Worm (Caenorhabditis elegans): ENCODE results near the gene F31F6.2.

Gene F31F6.2

DNA sequence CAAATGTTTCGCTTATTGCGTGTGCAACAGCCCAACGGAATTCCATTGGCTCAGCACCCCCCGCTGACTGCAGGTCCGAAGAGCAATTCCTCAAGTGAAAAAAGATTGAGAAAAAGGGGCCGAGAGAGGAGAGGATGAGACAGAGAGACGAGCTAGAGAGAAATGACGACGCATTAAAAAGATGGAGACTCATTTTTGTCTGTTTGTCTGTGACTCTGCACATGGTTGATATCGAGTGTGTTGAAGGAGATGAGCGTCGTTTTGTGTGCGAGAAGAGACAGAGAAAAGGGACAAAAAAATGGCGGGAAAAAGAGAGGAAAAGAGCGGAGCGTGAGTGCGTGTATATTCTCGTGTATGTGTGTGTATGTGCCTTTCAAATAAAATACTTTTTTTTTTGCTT, 30.6 kb downstream of the F31F6.2 start (continued):
- TF ChIP-seq pax-3 (tag; optimal IDR thresholded peaks at IDR 0.05) (peak; percentile 69), unc-130 (tag; optimal IDR thresholded peaks at IDR 0.05) (peak; percentile 46), ztf-11 (tag; optimal IDR thresholded peaks at IDR 0.05) (peak in 1 of 2 experiments; percentile 14), nhr-76 (tag; optimal IDR thresholded peaks at IDR 0.05) (no peak), lin-35 (GFP tag; optimal IDR thresholded peaks at IDR 0.05) (peak; percentile 82 to 87), snu-23 (GFP tag; optimal IDR thresholded peaks at IDR 0.05) (peak; percentile 96), elt-2 (tag; optimal IDR thresholded peaks at IDR 0.05) (peak; percentile 43), tlp-1 (tag; optimal IDR thresholded peaks at IDR 0.05) (no peak), aly-2 (tag; optimal IDR thresholded peaks at IDR 0.05) (peak; percentile 32), nhr-85 (tag) (peak; percentile 86), skn-1 (tag; optimal IDR thresholded peaks at IDR 0.05) (peak; percentile 87), alr-1 (tag; optimal IDR thresholded peaks at IDR 0.05; ENCODE audit: borderline replicate concordance) (no peak), rnt-1 (tag; optimal IDR thresholded peaks at IDR 0.05) (peak; percentile 80), vab-15 (tag; optimal IDR thresholded peaks at IDR 0.05) (no peak), pqm-1 (tag; optimal IDR thresholded peaks at IDR 0.05) (no peak), zip-4 (GFP tag; optimal IDR thresholded peaks at IDR 0.05) (no peak), unc-62 (GFP tag; optimal IDR thresholded peaks at IDR 0.05) (no peak), C16A3.4 (tag; optimal IDR thresholded peaks at IDR 0.05) (peak; percentile 86), mdl-1 (tag; optimal IDR thresholded peaks at IDR 0.05) (peak; percentile 44 to 92), swsn-7 (tag; optimal IDR thresholded peaks at IDR 0.05) (peak; percentile 90), ceh-8 (GFP tag; optimal IDR thresholded peaks at IDR 0.05) (peak; percentile 57), nhr-77 (tag; optimal IDR thresholded peaks at IDR 0.05) (peak; percentile 94), fkh-4 (tag; optimal IDR thresholded peaks at IDR 0.05; ENCODE audit: borderline replicate concordance) (no peak), nhr-12 (tag; optimal IDR thresholded peaks at IDR 0.05) (no peak), lin-15B (tag; optimal IDR thresholded peaks at IDR 0.05) (no peak), ama-1 (optimal IDR thresholded peaks at IDR 0.05) (peak; percentile 6), nhr-90 (tag; optimal IDR thresholded peaks at IDR 0.05; ENCODE audit: poor library complexity) (peak; percentile 57), jun-1 (tag; optimal IDR thresholded peaks at IDR 0.05) (peak; percentile 89), nhr-20 (tag; optimal IDR thresholded peaks at IDR 0.05) (peak; percentile 91), F16B12.6 (tag; optimal IDR thresholded peaks at IDR 0.05) (peak; percentile 44), ceh-82 (tag; optimal IDR thresholded peaks at IDR 0.05) (peak; percentile 84 to 92 (median 89)), isw-1 (GFP tag; IDR thresholded peaks at IDR 0.05) (peak; percentile 73), ces-1 (GFP tag; optimal IDR thresholded peaks at IDR 0.05) (no peak), C04F5.9 (tag; optimal IDR thresholded peaks at IDR 0.05) (no peak), unc-30 (tag; optimal IDR thresholded peaks at IDR 0.05) (no peak), ceh-88 (GFP tag; IDR thresholded peaks at IDR 0.05) (no peak; the same call in 1 of the 2 replicates), unc-98 (GFP tag; IDR thresholded peaks at IDR 0.05) (no peak), lsy-2 (tag; optimal IDR thresholded peaks at IDR 0.05) (peak; percentile 63 to 92)

DNA sequence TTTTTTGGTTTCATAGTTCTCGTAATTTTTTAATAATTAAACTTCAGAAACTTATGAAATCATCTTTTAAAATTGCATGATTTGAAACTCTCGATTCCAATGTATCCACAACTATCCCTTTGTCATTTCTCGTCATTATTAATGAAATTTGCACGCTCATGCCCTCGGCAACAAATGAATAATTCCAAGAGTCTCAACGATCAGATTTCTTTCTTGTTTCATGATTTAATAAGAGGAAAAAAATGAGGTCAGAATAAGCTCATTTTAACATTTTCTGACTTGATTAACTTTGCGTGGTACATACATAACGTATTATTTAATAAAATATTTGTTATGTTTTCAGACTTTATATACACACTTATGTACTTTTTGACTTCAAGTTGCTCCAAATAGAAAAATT, 33.3 kb downstream of the F31F6.2 start:
- TF ChIP-seq lin-14 (GFP tag; optimal IDR thresholded peaks at IDR 0.05) (peak; percentile 39), skn-1 (tag; optimal IDR thresholded peaks at IDR 0.05) (no peak), nhr-76 (tag; optimal IDR thresholded peaks at IDR 0.05) (no peak), C16A3.4 (tag; optimal IDR thresholded peaks at IDR 0.05) (no peak), swsn-7 (tag; optimal IDR thresholded peaks at IDR 0.05) (peak; percentile 1), irx-1 (tag; optimal IDR thresholded peaks at IDR 0.05) (no peak), vab-15 (tag; optimal IDR thresholded peaks at IDR 0.05) (no peak), pqm-1 (tag; optimal IDR thresholded peaks at IDR 0.05) (no peak), fkh-8 (tag; optimal IDR thresholded peaks at IDR 0.05) (peak; percentile 45), nhr-47 (tag; optimal IDR thresholded peaks at IDR 0.05) (peak; percentile 42), lin-35 (GFP tag; optimal IDR thresholded peaks at IDR 0.05) (no peak), unc-86 (tag; optimal IDR thresholded peaks at IDR 0.05) (peak; percentile 73), mdl-1 (tag; optimal IDR thresholded peaks at IDR 0.05) (no peak), nhr-71 (tag; optimal IDR thresholded peaks at IDR 0.05) (peak; percentile 43), snpc-4 (tag; optimal IDR thresholded peaks at IDR 0.05) (no peak)

Data from whole organism, L1 larva.